Worm (Caenorhabditis elegans) whole organism, L3 larva: ENCODE data around the gene tag-322.

Experiments used
- R02D3.7 ChIP-seq: fragments of 150-350 bp; optimal IDR thresholded peaks from 2 replicates; lab custom pipeline; 2014; ENCODE audit warnings: missing biosample characterization, missing genetic modification characterization
- aly-2 ChIP-seq: fragments of 150-350 bp; optimal IDR thresholded peaks from 2 replicates; lab custom pipeline; 2014; ENCODE audit warnings: missing biosample characterization, missing genetic modification characterization
- ceh-28 ChIP-seq: fragments of 150-350 bp; optimal IDR thresholded peaks from 2 replicates; lab custom pipeline; 2014; ENCODE audit warnings: missing biosample characterization, missing genetic modification reagents, missing genetic modification characterization
- egl-5 ChIP-seq: fragments of 150-350 bp; optimal IDR thresholded peaks from 2 replicates; lab custom pipeline; 2017; ENCODE audit warnings: missing biosample characterization, missing genetic modification reagents, missing genetic modification characterization, inconsistent platforms
- jun-1 ChIP-seq: fragments of 150-350 bp; optimal IDR thresholded peaks from 2 replicates; lab custom pipeline; 2014; ENCODE audit warnings: missing biosample characterization, missing genetic modification reagents, missing genetic modification characterization
- lin-15B ChIP-seq: fragments of 150-350 bp; optimal IDR thresholded peaks from 2 replicates; lab custom pipeline; 2014; ENCODE audit warnings: missing biosample characterization, missing genetic modification characterization
- mdl-1 ChIP-seq: fragments of 150-350 bp; optimal IDR thresholded peaks from 2 replicates; lab custom pipeline; 2014; ENCODE audit warnings: missing biosample characterization, missing genetic modification characterization
- nhr-11 ChIP-seq: fragments of 150-350 bp; optimal IDR thresholded peaks from 2 replicates; lab custom pipeline; 2014; ENCODE audit warnings: missing biosample characterization, missing genetic modification characterization
- nhr-23 ChIP-seq: fragments of 150-350 bp; optimal IDR thresholded peaks from 2 replicates; lab custom pipeline; 2014; ENCODE audit warnings: missing biosample characterization, missing genetic modification reagents, missing genetic modification characterization
- nhr-25 ChIP-seq: sonication (generic microtip); optimal IDR thresholded peaks from 2 replicates; lab custom pipeline; 2017; ENCODE audit warnings: missing biosample characterization, missing genetic modification characterization
- nhr-76 ChIP-seq: fragments of 150-350 bp; sonication (generic microtip); optimal IDR thresholded peaks from 5 replicates; lab custom pipeline; 2014; ENCODE audit warnings: missing biosample characterization, missing genetic modification characterization
- pha-4 ChIP-seq: fragments of 150-350 bp; optimal IDR thresholded peaks from 2 replicates; lab custom pipeline; 2014; ENCODE audit warnings: missing biosample characterization, missing genetic modification reagents, missing genetic modification characterization
- pqm-1 ChIP-seq: fragments of 150-350 bp; optimal IDR thresholded peaks from 2 replicates; lab custom pipeline; 2017; ENCODE audit warnings: missing biosample characterization, missing genetic modification characterization, inconsistent platforms

ce11 chrIV:7824649-7825048, 39.3 kb upstream of the tag-322 start:
- no peak for TF ChIP-seq nhr-11 (tag; lab: Kevin White, UChicago)
- no peak for TF ChIP-seq mdl-1 (tag; lab: Kevin White, UChicago)
- TF ChIP-seq pqm-1 (tag; lab: Kevin White, UChicago), result no peak
- no peak for TF ChIP-seq aly-2 (tag; lab: Kevin White, UChicago)
- TF ChIP-seq R02D3.7, result no peak
- TF ChIP-seq jun-1, result no peak
- TF ChIP-seq ceh-28, result no peak
- TF ChIP-seq pha-4 (tag; lab: Kevin White, UChicago), result no peak
- TF ChIP-seq nhr-23 (tag; lab: Kevin White, UChicago), result peak; percentile 53
- no peak for TF ChIP-seq egl-5 (tag; lab: Kevin White, UChicago)
- no peak for TF ChIP-seq lin-15B (tag; lab: Kevin White, UChicago)
- TF ChIP-seq nhr-25 (tag; lab: Kevin White, UChicago), result peak; percentile 16
- TF ChIP-seq nhr-76 (tag; lab: Kevin White, UChicago), result no peak
